Worm (Caenorhabditis elegans) whole organism, young adult: ENCODE data around the gene rga-1.

ENCODE experiments used
- B0019.2 ChIP-seq: fragments of 200-800 bp; sonication (Bioruptor generic); conservative IDR thresholded peaks from 2 replicates; pipeline ENCODE4 v1.3.6; 2022; ENCODE audit warnings: missing genetic modification reagents, missing genetic modification characterization, missing compliant biosample characterization
- C06A6.2 ChIP-seq: fragments of 200-800 bp; sonication (Bioruptor generic); conservative IDR thresholded peaks from 2 replicates; pipeline ENCODE4 v1.3.6; 2022; ENCODE audit warnings: missing genetic modification characterization, missing compliant biosample characterization
- D2030.7 ChIP-seq: fragments of 200-800 bp; sonication (Bioruptor generic); IDR thresholded peaks from 2 replicates; pipeline ENCODE4 v1.3.6; 2022; ENCODE audit warnings: missing genetic modification reagents, missing genetic modification characterization, missing compliant biosample characterization
- F10E7.11 ChIP-seq: sonication (generic microtip); optimal IDR thresholded peaks from 2 replicates; lab custom pipeline; 2017; ENCODE audit warnings: mild to moderate bottlenecking, missing genetic modification characterization, moderate library complexity, missing compliant biosample characterization
- F22D6.2 ChIP-seq: sonication (generic microtip); optimal IDR thresholded peaks from 2 replicates; lab custom pipeline; 2016; ENCODE audit warnings: mild to moderate bottlenecking, missing genetic modification characterization, missing compliant biosample characterization
- F52B5.7 ChIP-seq: sonication (generic microtip); optimal IDR thresholded peaks from 2 replicates; lab custom pipeline; 2016; ENCODE audit warnings: mild to moderate bottlenecking, missing genetic modification characterization, missing compliant biosample characterization
- K11D2.4 ChIP-seq: fragments of 200-800 bp; sonication (Bioruptor generic); IDR thresholded peaks from 2 replicates; pipeline ENCODE4 v1.3.6; 2022; ENCODE audit warnings: missing genetic modification reagents, missing genetic modification characterization, missing compliant biosample characterization
- K12H6.12 ChIP-seq: fragments of 200-800 bp; sonication (Bioruptor generic); optimal IDR thresholded peaks from 2 replicates; lab custom pipeline; 2018; ENCODE audit warnings: mild to moderate bottlenecking, missing genetic modification characterization, missing compliant biosample characterization
- Y53G8AR.9 ChIP-seq: fragments of 200-800 bp; sonication (Bioruptor generic); conservative IDR thresholded peaks from 2 replicates; pipeline ENCODE4 v1.3.6; 2022; ENCODE audit warnings: missing genetic modification reagents, missing genetic modification characterization, missing compliant biosample characterization
- Y67H2A.10 ChIP-seq: fragments of 200-800 bp; sonication (Bioruptor generic); conservative IDR thresholded peaks from 2 replicates; pipeline ENCODE4 v1.3.6; 2022; ENCODE audit warnings: missing genetic modification reagents, missing genetic modification characterization, missing compliant biosample characterization
- aptf-3 ChIP-seq: fragments of 200-800 bp; sonication (Bioruptor generic); IDR thresholded peaks from 2 replicates; pipeline ENCODE4 v1.3.6; 2022; ENCODE audit warnings: missing genetic modification characterization, missing compliant biosample characterization
- atf-7 ChIP-seq: sonication (generic microtip); optimal IDR thresholded peaks from 2 replicates; lab custom pipeline; 2017; ENCODE audit warnings: mild to moderate bottlenecking, missing genetic modification characterization, missing compliant biosample characterization
- bed-2 ChIP-seq: fragments of 200-800 bp; sonication (Bioruptor generic); IDR thresholded peaks from 2 replicates; pipeline ENCODE4 v1.3.6; 2022; ENCODE audit warnings: missing genetic modification reagents, missing genetic modification characterization, missing compliant biosample characterization
- ccch-3 ChIP-seq: fragments of 200-800 bp; sonication (Bioruptor generic); optimal IDR thresholded peaks from 2 replicates; lab custom pipeline; 2018; ENCODE audit warnings: mild to moderate bottlenecking, missing genetic modification characterization, missing compliant biosample characterization
- cebp-1 ChIP-seq, 2 experiments: fragments of 200-800 bp in 1 of 2; sonication (Bioruptor generic) in 1 of 2; sonication (generic microtip) in 1 of 2; IDR thresholded peaks in 1 of 2; optimal IDR thresholded peaks in 1 of 2; 2 replicates each; pipeline versions ENCODE4 v1.3.6 to Lab custom; 2017 to 2022; ENCODE audit warnings: missing compliant biosample characterization in 2 of 2, missing genetic modification characterization in 2 of 2, mild to moderate bottlenecking in 1 of 2, missing genetic modification reagents in 1 of 2, moderate library complexity in 1 of 2
- ceh-79 ChIP-seq: sonication (generic microtip); optimal IDR thresholded peaks from 2 replicates; lab custom pipeline; 2017; ENCODE audit warnings: mild to moderate bottlenecking, missing genetic modification characterization, missing compliant biosample characterization
- dox-1 ChIP-seq: fragments of 200-800 bp; sonication (Bioruptor generic); IDR thresholded peaks from 2 replicates; pipeline ENCODE4 v1.3.6; 2022; ENCODE audit warnings: missing genetic modification reagents, missing genetic modification characterization, missing compliant biosample characterization
- efl-1 ChIP-seq: fragments of 150-350 bp; optimal IDR thresholded peaks from 2 replicates; lab custom pipeline; 2014; ENCODE audit warnings: missing biosample characterization, missing genetic modification reagents, missing genetic modification characterization
- ets-4 ChIP-seq: fragments of 200-800 bp; sonication (Bioruptor generic); optimal IDR thresholded peaks from 2 replicates; lab custom pipeline; 2018; ENCODE audit warnings: mild to moderate bottlenecking, missing genetic modification characterization, missing compliant biosample characterization
- fkh-3 ChIP-seq: sonication (generic microtip); optimal IDR thresholded peaks from 2 replicates; lab custom pipeline; 2016; ENCODE audit warnings: mild to moderate bottlenecking, missing genetic modification characterization, missing compliant biosample characterization
- lag-1 ChIP-seq: fragments of 200-800 bp; sonication (Bioruptor generic); IDR thresholded peaks from 2 replicates; pipeline ENCODE4 v1.3.6; 2022; ENCODE audit warnings: missing genetic modification reagents, missing genetic modification characterization, missing compliant biosample characterization
- let-607 ChIP-seq, 2 experiments: fragments of 200-800 bp in 1 of 2; sonication (Bioruptor generic) in 1 of 2; sonication (generic microtip) in 1 of 2; optimal IDR thresholded peaks; 2 replicates each; lab custom pipeline; 2016 to 2018; ENCODE audit warnings: mild to moderate bottlenecking in 2 of 2, missing compliant biosample characterization in 2 of 2, missing genetic modification characterization in 2 of 2, moderate library complexity in 2 of 2, missing genotype in 1 of 2
- lsl-1 ChIP-seq: fragments of 200-800 bp; sonication (Bioruptor generic); optimal IDR thresholded peaks from 2 replicates; lab custom pipeline; 2018; ENCODE audit warnings: mild to moderate bottlenecking, missing genetic modification characterization, moderate library complexity, missing compliant biosample characterization
- madf-10 ChIP-seq: sonication (generic microtip); optimal IDR thresholded peaks from 2 replicates; lab custom pipeline; 2016; ENCODE audit warnings: mild to moderate bottlenecking, missing genetic modification characterization, missing compliant biosample characterization
- madf-6 ChIP-seq: fragments of 200-800 bp; sonication (Bioruptor generic); IDR thresholded peaks from 2 replicates; pipeline ENCODE4 v1.3.6; 2022; ENCODE audit warnings: missing genetic modification reagents, missing genetic modification characterization, missing compliant biosample characterization
- madf-8 ChIP-seq: fragments of 200-800 bp; sonication (Bioruptor generic); conservative IDR thresholded peaks from 2 replicates; pipeline ENCODE4 v1.3.6; 2022; ENCODE audit warnings: missing genetic modification reagents, missing genetic modification characterization, missing compliant biosample characterization
- mxl-1 ChIP-seq: sonication (generic microtip); optimal IDR thresholded peaks from 2 replicates; lab custom pipeline; 2016; ENCODE audit warnings: missing genetic modification characterization, missing compliant biosample characterization
- nhr-80 ChIP-seq: sonication (generic microtip); optimal IDR thresholded peaks from 2 replicates; lab custom pipeline; 2016; ENCODE audit warnings: missing genetic modification characterization, missing compliant biosample characterization
- rpc-1 ChIP-seq, 2 experiments: fragments of 150-350 bp in 1 of 2; sonication (generic microtip) in 1 of 2; optimal IDR thresholded peaks; 2 replicates each; lab custom pipeline; 2014 to 2018; ENCODE audit warnings: missing biosample characterization in 1 of 2, missing genetic modification characterization in 1 of 2, missing genetic modification reagents in 1 of 2, missing genotype in 1 of 2
- snpc-3.4 ChIP-seq: sonication (generic microtip); optimal IDR thresholded peaks from 2 replicates; lab custom pipeline; 2017; ENCODE audit warnings: missing genetic modification characterization, mild to moderate bottlenecking, missing compliant biosample characterization, antibody characterized with exemption, moderate library complexity, missing genotype, missing genetic modification reagents
- sptf-2 ChIP-seq: fragments of 200-800 bp; sonication (Bioruptor generic); optimal IDR thresholded peaks from 2 replicates; lab custom pipeline; 2018; ENCODE audit warnings: mild to moderate bottlenecking, missing genetic modification characterization, missing compliant biosample characterization
- unc-62 ChIP-seq: fragments of 150-350 bp; optimal IDR thresholded peaks from 2 replicates; lab custom pipeline; 2014; ENCODE audit warnings: missing biosample characterization, missing genetic modification reagents, missing genetic modification characterization
- zfh-2 ChIP-seq: fragments of 200-800 bp; sonication (Bioruptor generic); conservative IDR thresholded peaks from 2 replicates; pipeline ENCODE4 v1.3.6; 2022; ENCODE audit warnings: missing genetic modification reagents, missing genetic modification characterization, missing compliant biosample characterization

Gene rga-1

ce11 chrII:11424579-11425316 lies 39.9 kb upstream of the rga-1 start, which contains the start of gene C05D12.3:
Gene C05D12.3 (plus strand): TSS chrII:11425266.
- peak; percentile 33 for TF ChIP-seq nhr-80 (tag; lab: Kevin White, UChicago)
- TF ChIP-seq mxl-1 (tag; lab: Kevin White, UChicago), result no peak
- TF ChIP-seq efl-1 (GFP tag; lab: Kevin White, UChicago), result no peak

ce11 chrII:11427322-11427721 lies 37.4 kb upstream of the rga-1 start:
- TF ChIP-seq let-607 (tag; optimal IDR thresholded peaks at IDR 0.05; lab: Kevin White, UChicago) (peak in 1 of 2 experiments; percentile 15), bed-2 (GFP tag; lab: Robert Waterston, UW) (no peak), fkh-3 (tag; lab: Kevin White, UChicago) (no peak), sptf-2 (GFP tag; lab: Kevin White, UChicago) (no peak), lsl-1 (GFP tag; lab: Kevin White, UChicago) (no peak), nhr-80 (tag; lab: Kevin White, UChicago) (peak; percentile 91), madf-8 (GFP tag; lab: Robert Waterston, UW) (no peak), snpc-3.4 (tag; lab: Kevin White, UChicago) (no peak), B0019.2 (GFP tag; lab: Robert Waterston, UW) (no peak), atf-7 (tag; lab: Kevin White, UChicago) (peak; percentile 27), dox-1 (0 out of 2 replicates have a peak, but pooled peaks have one; percentile 41), D2030.7 (no peak), ets-4 (GFP tag; lab: Kevin White, UChicago) (peak; percentile 47)

- TF ChIP-seq nhr-80 (tag; lab: Kevin White, UChicago), result peak; percentile 48
- no peak for TF ChIP-seq C06A6.2
Measured at ce11 chrII:11428599-11428998, 36.1 kb upstream of the rga-1 start.

ce11 chrII:11431584-11431983 lies 33.1 kb upstream of the rga-1 start, which contains the start of gene C05D12.4:
Gene C05D12.4 (plus strand): TSS chrII:11431884.
- TF ChIP-seq K12H6.12 (tag; lab: Kevin White, UChicago) (no peak), unc-62 (GFP tag; lab: Kevin White, UChicago) (no peak), cebp-1 (GFP tag; IDR thresholded peaks at IDR 0.05; lab: Robert Waterston, UW) (no peak), cebp-1 (tag; optimal IDR thresholded peaks at IDR 0.05; lab: Kevin White, UChicago) (no peak), madf-10 (tag; lab: Kevin White, UChicago) (no peak), aptf-3 (GFP tag; lab: Robert Waterston, UW) (no peak), snpc-3.4 (tag; lab: Kevin White, UChicago) (no peak), K11D2.4 (no peak), ccch-3 (GFP tag; lab: Kevin White, UChicago) (no peak), F10E7.11 (tag; lab: Kevin White, UChicago) (no peak), ceh-79 (tag; lab: Kevin White, UChicago) (no peak), Y67H2A.10 (GFP tag; lab: Robert Waterston, UW) (no peak), zfh-2 (no peak), madf-6 (GFP tag; lab: Robert Waterston, UW) (no peak), F52B5.7 (tag; lab: Kevin White, UChicago) (no peak), lag-1 (no peak)

ce11 chrII:11433942-11434341 lies 30.8 kb upstream of the rga-1 start, which contains the start of gene C05D12.5:
Gene C05D12.5 (plus strand): TSS chrII:11434242.
- TF ChIP-seq Y53G8AR.9 (GFP tag; lab: Robert Waterston, UW) (no peak), rpc-1 (optimal IDR thresholded peaks at IDR 0.05; lab: Kevin White, UChicago) (no peak), rpc-1 (tag; optimal IDR thresholded peaks at IDR 0.05; lab: Kevin White, UChicago) (no peak), ccch-3 (GFP tag; lab: Kevin White, UChicago) (no peak), F22D6.2 (tag; lab: Kevin White, UChicago) (no peak)
- TF ChIP-seq, all 124 proteins: peak for 0
